Worm (Caenorhabditis elegans) whole organism, early embryonic: Measurements from ENCODE around the gene pacs-1.
A peak's percentile ranks its signal among the peaks of the same experiment; 100 is the strongest.

ENCODE experiments used
- B0310.2 ChIP-seq: sonication (generic microtip); optimal IDR thresholded peaks from 2 replicates; lab custom pipeline; 2016; ENCODE audit warnings: mild to moderate bottlenecking, missing genetic modification characterization, missing compliant biosample characterization
- F13C5.2 ChIP-seq: sonication (generic microtip); optimal IDR thresholded peaks from 2 replicates; lab custom pipeline; 2017; ENCODE audit warnings: mild to moderate bottlenecking, missing genetic modification characterization, inconsistent platforms, missing compliant biosample characterization
- aly-1 ChIP-seq: sonication (generic microtip); optimal IDR thresholded peaks from 2 replicates; lab custom pipeline; 2016; ENCODE audit warnings: missing genetic modification characterization, missing compliant biosample characterization
- ama-1 ChIP-seq: fragments of 150-350 bp; optimal IDR thresholded peaks from 2 replicates; lab custom pipeline; 2014
- ceh-13 ChIP-seq: fragments of 200-800 bp; sonication (Bioruptor generic); optimal IDR thresholded peaks from 2 replicates; lab custom pipeline; 2018; ENCODE audit warnings: mild to moderate bottlenecking, missing genetic modification characterization, missing compliant biosample characterization
- ceh-36 ChIP-seq: sonication (generic microtip); optimal IDR thresholded peaks from 2 replicates; lab custom pipeline; 2016; ENCODE audit warnings: missing genetic modification characterization, inconsistent platforms, missing compliant biosample characterization
- ets-7 ChIP-seq: sonication (generic microtip); optimal IDR thresholded peaks from 2 replicates; lab custom pipeline; 2016; ENCODE audit warnings: missing genotype, missing genetic modification characterization, missing compliant biosample characterization
- flt-1 ChIP-seq: fragments of 200-800 bp; sonication (Bioruptor generic); IDR thresholded peaks from 2 replicates; pipeline ENCODE4 v1.3.6; 2022; ENCODE audit warnings: missing genetic modification characterization, missing compliant biosample characterization
- hmbx-1 ChIP-seq: sonication (generic microtip); optimal IDR thresholded peaks from 2 replicates; lab custom pipeline; 2016; ENCODE audit warnings: mild to moderate bottlenecking, missing genetic modification characterization, missing compliant biosample characterization
- hmg-4 ChIP-seq: fragments of 200-800 bp; sonication (Bioruptor generic); optimal IDR thresholded peaks from 2 replicates; lab custom pipeline; 2018; ENCODE audit warnings: mild to moderate bottlenecking, missing genetic modification characterization, missing compliant biosample characterization
- hnd-1 ChIP-seq: sonication (generic microtip); optimal IDR thresholded peaks from 2 replicates; lab custom pipeline; 2016; ENCODE audit warnings: missing genetic modification characterization, missing compliant biosample characterization
- pes-1 ChIP-seq: fragments of 200-800 bp; sonication (Bioruptor generic); IDR thresholded peaks from 2 replicates; pipeline ENCODE4 v1.3.6; 2022; ENCODE audit warnings: missing genetic modification reagents, missing genetic modification characterization, missing compliant biosample characterization
- scrt-1 ChIP-seq: fragments of 200-800 bp; sonication (Bioruptor generic); IDR thresholded peaks from 2 replicates; pipeline ENCODE4 v1.3.6; 2022; ENCODE audit warnings: missing genetic modification characterization, missing compliant biosample characterization
- sea-1 ChIP-seq: fragments of 200-800 bp; sonication (Bioruptor generic); conservative IDR thresholded peaks from 2 replicates; pipeline ENCODE4 v1.3.6; 2022; ENCODE audit warnings: missing genetic modification characterization, missing compliant biosample characterization
- tbx-11 ChIP-seq: fragments of 200-800 bp; sonication (Bioruptor generic); IDR thresholded peaks from 2 replicates; pipeline ENCODE4 v1.3.6; 2022; ENCODE audit warnings: missing genetic modification characterization, missing compliant biosample characterization
- tbx-37 ChIP-seq: fragments of 200-800 bp; sonication (Bioruptor generic); conservative IDR thresholded peaks from 2 replicates; pipeline ENCODE4 v1.3.6; 2022; ENCODE audit warnings: missing genetic modification reagents, missing genetic modification characterization, missing compliant biosample characterization
- tra-4 ChIP-seq: sonication (generic microtip); optimal IDR thresholded peaks from 2 replicates; lab custom pipeline; 2017; ENCODE audit warnings: missing genetic modification characterization, missing compliant biosample characterization

The pacs-1 gene

DNA sequence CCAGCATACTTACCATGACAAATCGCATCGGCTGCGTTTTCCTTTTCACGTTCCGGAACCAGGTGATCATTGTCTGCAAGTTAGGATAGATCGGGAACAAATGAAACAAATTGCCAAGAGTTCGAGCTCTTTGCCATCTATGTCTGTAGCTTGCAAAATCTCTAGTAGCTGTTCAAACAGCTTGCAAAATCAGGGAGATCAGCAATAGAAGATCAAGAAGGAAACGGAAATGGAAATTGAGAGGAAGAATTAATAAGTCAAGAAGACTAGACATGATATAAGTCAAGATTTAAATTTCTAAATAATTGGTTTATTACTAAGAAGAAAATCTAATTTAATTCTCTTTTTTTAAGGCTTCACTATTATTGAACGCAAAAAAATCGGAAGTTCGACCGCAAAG is 15.2 kb upstream of the pacs-1 start, which contains the start of gene F07C3.3:
Gene F07C3.3 (minus strand): TSS at position 101 of the 400 bp plus-strand sequence.
- TF ChIP-seq ceh-36 (tag; lab: Kevin White, UChicago) (no peak), hmbx-1 (no peak), tbx-37 (GFP tag; lab: Robert Waterston, UW) (no peak), F13C5.2 (tag; lab: Kevin White, UChicago) (no peak), pes-1 (GFP tag; lab: Robert Waterston, UW) (no peak), tra-4 (no peak), ets-7 (tag; lab: Kevin White, UChicago) (no peak), sea-1 (GFP tag; lab: Robert Waterston, UW) (no peak), hmg-4 (GFP tag; lab: Kevin White, UChicago) (no peak), aly-1 (tag; lab: Kevin White, UChicago) (no peak), hnd-1 (tag; lab: Kevin White, UChicago) (no peak), tbx-11 (GFP tag; lab: Robert Waterston, UW) (no peak), ceh-13 (no peak)

DNA sequence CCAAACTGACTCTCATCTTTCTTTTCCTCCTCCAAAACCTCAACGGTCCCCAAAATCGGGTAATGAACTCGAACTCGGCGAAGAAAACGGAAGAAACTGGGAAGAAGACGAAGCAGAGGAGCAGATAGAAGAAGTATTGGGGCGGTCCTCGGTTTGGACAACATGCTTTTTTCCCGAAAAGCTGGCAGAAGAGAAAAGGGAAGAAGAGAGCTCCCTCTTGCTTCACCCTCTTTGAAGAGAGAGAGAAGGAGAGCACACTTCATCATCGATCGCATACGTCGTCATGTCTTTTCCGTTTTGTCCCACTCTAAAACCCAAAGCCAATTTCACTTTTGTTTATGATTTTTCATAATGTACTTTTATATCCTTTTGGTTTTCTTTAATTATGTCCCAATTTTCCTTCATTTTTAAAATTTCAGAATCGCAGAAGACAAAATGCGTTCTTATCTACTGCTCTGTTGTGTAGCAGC is 8.7 kb upstream of the pacs-1 start, which contains the start of gene F07C3.2:
Gene F07C3.2 (plus strand): TSS at position 420 of the 470 bp plus-strand sequence.
- no peak for TF ChIP-seq tra-4
- TF ChIP-seq hmg-4 (GFP tag; lab: Kevin White, UChicago): no peak
- TF ChIP-seq ceh-36 (tag; lab: Kevin White, UChicago): no peak
- TF ChIP-seq hnd-1 (tag; lab: Kevin White, UChicago): no peak

DNA sequence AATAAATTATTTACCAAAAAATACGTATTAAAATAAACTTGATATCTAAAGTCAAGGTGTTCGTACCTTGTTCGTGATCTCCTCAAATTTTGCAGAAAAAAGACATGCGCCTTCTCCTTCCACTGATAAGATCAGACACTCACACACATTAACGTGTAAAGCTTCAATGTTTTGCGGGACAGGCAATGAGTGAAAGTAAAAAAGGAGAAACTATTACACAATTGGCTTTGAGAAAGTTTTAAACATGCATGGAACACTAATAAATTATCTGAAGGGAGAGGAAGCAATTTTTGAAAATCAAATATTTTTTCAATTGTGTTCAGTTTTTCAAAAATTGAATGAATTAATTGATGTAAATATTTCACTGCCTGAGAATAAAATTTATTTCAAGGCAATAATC is 7.9 kb upstream of the pacs-1 start:
- TF ChIP-seq B0310.2 (tag; lab: Kevin White, UChicago): no peak
- no peak for TF ChIP-seq sea-1 (GFP tag; lab: Robert Waterston, UW)
- no peak for TF ChIP-seq tra-4

DNA sequence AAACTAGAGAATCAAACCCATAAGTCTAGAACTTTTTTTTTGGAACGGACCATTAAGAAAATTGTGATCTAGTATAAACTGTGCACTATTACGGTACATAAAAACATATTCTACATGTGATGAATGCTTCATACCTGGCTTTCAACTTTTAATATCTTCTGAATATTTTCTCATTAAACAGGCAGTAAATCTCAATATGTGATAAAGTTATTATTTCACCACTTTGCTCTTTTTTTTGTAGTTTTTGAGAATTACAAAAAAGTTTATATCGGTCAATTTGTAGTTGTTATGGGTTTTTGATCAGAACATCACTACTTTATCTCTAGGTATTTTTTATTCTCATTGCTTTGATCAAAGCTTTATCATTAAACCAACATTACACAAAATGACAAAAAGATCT is 7.3 kb upstream of the pacs-1 start:
- TF ChIP-seq hmg-4 (GFP tag; lab: Kevin White, UChicago): no peak

DNA sequence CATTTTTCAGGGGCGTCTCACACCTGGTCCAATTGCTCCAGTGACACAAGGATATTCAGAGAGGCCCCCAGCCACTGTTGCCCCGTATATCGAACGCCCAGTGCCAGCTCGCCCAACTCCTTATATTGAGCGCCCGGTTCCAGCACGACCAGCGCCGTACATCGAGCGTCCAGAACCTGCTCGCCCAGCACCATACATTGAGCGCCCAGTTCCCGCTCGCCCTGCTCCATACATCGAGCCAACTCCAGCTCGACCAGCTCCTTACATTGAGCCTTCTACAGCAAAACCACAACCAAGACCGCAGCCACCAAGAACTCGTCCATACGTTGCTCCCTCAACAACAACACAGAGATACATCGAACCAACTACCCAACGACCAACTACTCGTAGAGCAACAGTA is 5.8 kb upstream of the pacs-1 start:
- TF ChIP-seq hmbx-1 (no peak), F13C5.2 (tag; lab: Kevin White, UChicago) (no peak), ceh-36 (tag; lab: Kevin White, UChicago) (no peak), sea-1 (GFP tag; lab: Robert Waterston, UW) (no peak), ets-7 (tag; lab: Kevin White, UChicago) (no peak), ama-1 (lab: Kevin White, UChicago) (no peak), scrt-1 (GFP tag; lab: Robert Waterston, UW) (no peak), hnd-1 (tag; lab: Kevin White, UChicago) (no peak), aly-1 (tag; lab: Kevin White, UChicago) (no peak), tbx-37 (GFP tag; lab: Robert Waterston, UW) (no peak), ceh-13 (no peak), tbx-11 (GFP tag; lab: Robert Waterston, UW) (no peak), pes-1 (GFP tag; lab: Robert Waterston, UW) (no peak)

DNA sequence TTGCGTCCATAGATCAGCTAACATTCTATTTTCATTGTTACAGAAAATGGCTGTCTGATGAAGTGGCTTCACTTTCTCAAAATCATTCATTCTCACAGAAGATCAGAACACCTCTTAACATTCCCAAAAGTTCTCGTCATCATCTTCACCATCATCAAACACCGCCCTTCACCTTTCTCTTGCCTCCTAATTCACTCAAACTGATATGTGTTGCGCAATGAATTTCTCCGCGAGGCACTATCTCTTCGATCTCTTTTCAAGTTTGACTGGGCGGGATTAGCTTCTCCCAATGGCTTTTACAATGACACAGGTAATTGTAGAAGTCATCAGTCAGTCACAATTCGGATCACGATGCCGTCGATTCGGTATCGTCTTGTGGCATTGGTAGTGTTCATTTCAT is 4.5 kb upstream of the pacs-1 start, which contains the start of gene grd-6:
Gene grd-6 (plus strand): TSS at position 301 of the 400 bp plus-strand sequence.
- TF ChIP-seq flt-1 (GFP tag; lab: Robert Waterston, UW) (no peak), tbx-37 (GFP tag; lab: Robert Waterston, UW) (no peak), hmg-4 (GFP tag; lab: Kevin White, UChicago) (no peak), ceh-36 (tag; lab: Kevin White, UChicago) (no peak), scrt-1 (GFP tag; lab: Robert Waterston, UW) (no peak)

DNA sequence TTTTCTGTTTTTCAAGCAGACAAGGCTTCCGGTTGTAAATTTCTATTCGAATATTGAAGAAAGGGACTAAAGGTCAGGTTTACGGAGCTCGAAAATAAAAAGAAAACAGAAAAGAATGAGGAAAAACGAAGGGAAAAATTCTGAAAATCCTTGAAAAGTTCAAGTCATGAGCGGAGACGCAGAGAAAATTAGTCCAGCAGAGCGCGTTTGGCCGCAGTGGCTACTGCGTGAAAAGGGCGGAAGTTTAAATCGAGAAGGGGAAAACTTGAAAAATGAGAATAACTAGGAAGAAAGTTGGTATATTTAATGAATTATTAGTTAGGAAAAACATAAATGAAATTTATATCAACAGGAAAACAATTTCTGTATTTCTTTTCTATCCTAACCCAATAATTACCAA is 3.4 kb upstream of the pacs-1 start:
- TF ChIP-seq scrt-1 (GFP tag; lab: Robert Waterston, UW): no peak
- TF ChIP-seq F13C5.2 (tag; lab: Kevin White, UChicago): peak; percentile 14

DNA sequence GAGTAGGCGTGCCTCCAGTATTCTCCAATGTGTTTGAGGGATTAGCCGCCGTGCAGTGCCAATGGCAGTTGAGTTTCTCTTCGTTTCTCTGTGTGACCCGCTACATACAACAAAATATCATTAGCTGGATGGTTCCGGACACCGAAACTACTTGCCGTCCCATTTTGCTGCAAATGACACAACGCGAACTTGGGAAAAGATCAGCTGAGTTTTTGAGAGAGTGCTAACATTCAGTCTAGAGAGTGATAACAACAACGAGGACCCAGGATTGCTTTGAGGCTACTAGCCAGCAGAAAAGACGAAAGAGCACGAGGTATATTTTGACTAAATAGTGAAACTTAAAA is 2.3 kb upstream of the pacs-1 start:
- no peak for TF ChIP-seq pes-1 (GFP tag; lab: Robert Waterston, UW)
- peak; percentile 44 for TF ChIP-seq ceh-36 (tag; lab: Kevin White, UChicago)

DNA sequence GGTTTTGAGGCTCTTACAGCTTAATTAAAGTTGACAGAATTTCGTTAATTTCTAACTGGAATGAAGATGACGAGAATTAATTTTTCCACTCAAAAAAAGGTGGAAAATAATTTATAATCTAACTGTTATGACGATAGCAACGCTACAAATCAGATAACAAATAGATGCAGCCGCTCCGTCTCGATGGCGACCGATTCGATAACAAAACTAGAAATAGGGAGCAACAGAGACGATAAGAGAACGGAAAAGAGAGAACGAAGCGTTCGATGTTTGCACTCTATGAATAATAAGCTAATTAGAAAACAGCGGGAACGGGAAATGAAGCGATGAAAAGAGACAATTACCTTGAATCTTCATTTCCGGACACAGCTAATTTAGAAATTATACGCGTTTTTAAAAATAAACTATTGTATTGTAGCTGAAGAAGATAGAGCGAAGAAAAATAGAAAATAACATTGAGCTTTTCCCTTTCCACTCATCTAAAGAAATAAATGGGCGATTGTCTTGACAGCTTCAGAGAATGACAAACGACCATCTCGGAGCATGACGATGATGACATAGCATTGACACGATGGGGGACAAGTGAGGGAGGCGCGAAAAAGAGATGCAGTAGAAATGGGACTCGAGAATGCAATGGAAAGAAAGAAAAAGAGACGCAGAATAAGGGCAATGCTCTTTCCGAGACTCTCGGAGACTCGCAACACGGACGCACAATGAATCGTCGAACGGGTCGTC is 1.8 kb upstream of the pacs-1 start:
- TF ChIP-seq scrt-1 (GFP tag; lab: Robert Waterston, UW) (no peak), aly-1 (tag; lab: Kevin White, UChicago) (no peak), F13C5.2 (tag; lab: Kevin White, UChicago) (no peak), ceh-36 (tag; lab: Kevin White, UChicago) (no peak), sea-1 (GFP tag; lab: Robert Waterston, UW) (no peak), ets-7 (tag; lab: Kevin White, UChicago) (no peak), tbx-11 (GFP tag; lab: Robert Waterston, UW) (0 out of 2 replicates have a peak, but pooled peaks have one; percentile 32), ceh-13 (no peak), hnd-1 (tag; lab: Kevin White, UChicago) (no peak)
